Worm (Caenorhabditis elegans) whole organism, L3 larva: ENCODE results near the gene F01G10.6.

ENCODE experiments used
- R02D3.7 ChIP-seq: fragments of 150-350 bp; optimal IDR thresholded peaks from 2 replicates; lab custom pipeline; 2014; ENCODE audit warnings: missing biosample characterization, missing genetic modification characterization
- aly-2 ChIP-seq: fragments of 150-350 bp; optimal IDR thresholded peaks from 2 replicates; lab custom pipeline; 2014; ENCODE audit warnings: missing biosample characterization, missing genetic modification characterization
- ceh-28 ChIP-seq: fragments of 150-350 bp; optimal IDR thresholded peaks from 2 replicates; lab custom pipeline; 2014; ENCODE audit warnings: missing biosample characterization, missing genetic modification reagents, missing genetic modification characterization
- egl-5 ChIP-seq: fragments of 150-350 bp; optimal IDR thresholded peaks from 2 replicates; lab custom pipeline; 2017; ENCODE audit warnings: missing biosample characterization, missing genetic modification reagents, missing genetic modification characterization, inconsistent platforms
- elt-1 ChIP-seq: fragments of 150-350 bp; optimal IDR thresholded peaks from 2 replicates; lab custom pipeline; 2014; ENCODE audit warnings: missing biosample characterization, missing genetic modification characterization
- elt-2 ChIP-seq: sonication (generic microtip); optimal IDR thresholded peaks from 2 replicates; lab custom pipeline; 2016; ENCODE audit warnings: missing genetic modification reagents, mild to moderate bottlenecking, missing genetic modification characterization, missing compliant biosample characterization
- eor-1 ChIP-seq, 2 experiments: fragments of 150-350 bp; optimal IDR thresholded peaks; 2 replicates each; lab custom pipeline; 2014 to 2018; ENCODE audit warnings: missing biosample characterization in 2 of 2, missing genetic modification characterization in 2 of 2
- fkh-10 ChIP-seq: sonication (generic microtip); optimal IDR thresholded peaks from 2 replicates; lab custom pipeline; 2017; ENCODE audit warnings: missing biosample characterization, missing genetic modification reagents, missing genetic modification characterization
- fkh-2 ChIP-seq: fragments of 150-350 bp; optimal IDR thresholded peaks from 2 replicates; lab custom pipeline; 2014; ENCODE audit warnings: missing biosample characterization, missing genetic modification reagents, missing genetic modification characterization
- fos-1 ChIP-seq: fragments of 150-350 bp; optimal IDR thresholded peaks from 2 replicates; lab custom pipeline; 2014; ENCODE audit warnings: missing biosample characterization, missing genetic modification characterization
- hmg-11 ChIP-seq: sonication (generic microtip); optimal IDR thresholded peaks from 2 replicates; lab custom pipeline; 2016; ENCODE audit warnings: missing genetic modification characterization, missing compliant biosample characterization
- lin-15B ChIP-seq: fragments of 150-350 bp; optimal IDR thresholded peaks from 2 replicates; lab custom pipeline; 2014; ENCODE audit warnings: missing biosample characterization, missing genetic modification characterization
- lsy-12 ChIP-seq: sonication (generic microtip); optimal IDR thresholded peaks from 2 replicates; lab custom pipeline; 2016; ENCODE audit warnings: mild to moderate bottlenecking, missing genetic modification characterization, missing compliant biosample characterization
- mdl-1 ChIP-seq: fragments of 150-350 bp; optimal IDR thresholded peaks from 2 replicates; lab custom pipeline; 2014; ENCODE audit warnings: missing biosample characterization, missing genetic modification characterization
- mml-1 ChIP-seq: fragments of 150-350 bp; sonication (generic microtip); optimal IDR thresholded peaks from 3 replicates; lab custom pipeline; 2014; ENCODE audit warnings: missing biosample characterization, missing genetic modification characterization
- nfya-1 ChIP-seq: sonication (generic microtip); optimal IDR thresholded peaks from 2 replicates; lab custom pipeline; 2017; ENCODE audit warnings: missing genetic modification characterization, mild to moderate bottlenecking, missing compliant biosample characterization, antibody characterized with exemption, moderate library complexity; ENCODE audit not compliant: insufficient read depth
- nhr-11 ChIP-seq: fragments of 150-350 bp; optimal IDR thresholded peaks from 2 replicates; lab custom pipeline; 2014; ENCODE audit warnings: missing biosample characterization, missing genetic modification characterization
- nhr-237 ChIP-seq: fragments of 150-350 bp; optimal IDR thresholded peaks from 2 replicates; lab custom pipeline; 2014; ENCODE audit warnings: missing biosample characterization, missing genetic modification characterization
- nhr-25 ChIP-seq: sonication (generic microtip); optimal IDR thresholded peaks from 2 replicates; lab custom pipeline; 2017; ENCODE audit warnings: missing biosample characterization, missing genetic modification characterization
- nhr-28 ChIP-seq: fragments of 150-350 bp; optimal IDR thresholded peaks from 2 replicates; lab custom pipeline; 2014; ENCODE audit warnings: missing biosample characterization, missing genetic modification characterization
- nhr-67 ChIP-seq: fragments of 150-350 bp; optimal IDR thresholded peaks from 2 replicates; lab custom pipeline; 2014; ENCODE audit warnings: missing biosample characterization, missing genetic modification characterization
- nhr-76 ChIP-seq: fragments of 150-350 bp; sonication (generic microtip); optimal IDR thresholded peaks from 5 replicates; lab custom pipeline; 2014; ENCODE audit warnings: missing biosample characterization, missing genetic modification characterization
- pha-4 ChIP-seq: fragments of 150-350 bp; optimal IDR thresholded peaks from 2 replicates; lab custom pipeline; 2014; ENCODE audit warnings: missing biosample characterization, missing genetic modification reagents, missing genetic modification characterization
- pqm-1 ChIP-seq: fragments of 150-350 bp; optimal IDR thresholded peaks from 2 replicates; lab custom pipeline; 2017; ENCODE audit warnings: missing biosample characterization, missing genetic modification characterization, inconsistent platforms
- sea-2 ChIP-seq: fragments of 150-350 bp; sonication (generic microtip); optimal IDR thresholded peaks from 4 replicates; lab custom pipeline; 2014; ENCODE audit warnings: missing biosample characterization, missing genetic modification reagents, missing genetic modification characterization
- skn-1 ChIP-seq: fragments of 150-350 bp; optimal IDR thresholded peaks from 2 replicates; lab custom pipeline; 2014; ENCODE audit warnings: missing biosample characterization, missing genetic modification characterization
- snpc-4 ChIP-seq: fragments of 150-350 bp; optimal IDR thresholded peaks from 2 replicates; lab custom pipeline; 2014; ENCODE audit warnings: missing biosample characterization, missing genetic modification characterization
- tbx-2 ChIP-seq: sonication (generic microtip); optimal IDR thresholded peaks from 2 replicates; lab custom pipeline; 2016; ENCODE audit warnings: mild to moderate bottlenecking, missing genetic modification characterization, missing compliant biosample characterization
- unc-39 ChIP-seq: sonication (generic microtip); optimal IDR thresholded peaks from 4 replicates; lab custom pipeline; 2017; ENCODE audit warnings: missing biosample characterization, missing genetic modification characterization
- unc-62 ChIP-seq: fragments of 150-350 bp; sonication (generic microtip); optimal IDR thresholded peaks from 4 replicates; lab custom pipeline; 2014; ENCODE audit warnings: missing biosample characterization, missing genetic modification reagents, missing genetic modification characterization
- zag-1 ChIP-seq: fragments of 150-350 bp; optimal IDR thresholded peaks from 2 replicates; lab custom pipeline; 2014; ENCODE audit warnings: missing biosample characterization, missing genetic modification characterization
- ztf-11 ChIP-seq: fragments of 150-350 bp; optimal IDR thresholded peaks from 2 replicates; lab custom pipeline; 2014; ENCODE audit warnings: missing biosample characterization, missing genetic modification characterization
- ztf-4 ChIP-seq: fragments of 150-350 bp; optimal IDR thresholded peaks from 2 replicates; lab custom pipeline; 2014; ENCODE audit warnings: missing biosample characterization, missing genetic modification characterization

Gene F01G10.6

ce11 chrIV:10214811-10215210, 12.6 kb downstream of the F01G10.6 start, which contains the start of gene abt-1:
Gene abt-1, minus strand, starts transcription at chrIV:10214911.
- TF ChIP-seq skn-1 (tag; lab: Kevin White, UChicago) (no peak), sea-2 (GFP tag; lab: Kevin White, UChicago) (no peak), aly-2 (tag; lab: Kevin White, UChicago) (no peak), tbx-2 (tag; lab: Kevin White, UChicago) (no peak), fkh-10 (no peak), nhr-67 (no peak), nhr-11 (tag; lab: Kevin White, UChicago) (no peak), nhr-237 (tag; lab: Kevin White, UChicago) (no peak), unc-62 (no peak), snpc-4 (tag; lab: Kevin White, UChicago) (no peak), ztf-4 (tag; lab: Kevin White, UChicago) (no peak), ztf-11 (no peak), egl-5 (tag; lab: Kevin White, UChicago) (no peak), nhr-25 (tag; lab: Kevin White, UChicago) (no peak), mdl-1 (tag; lab: Kevin White, UChicago) (no peak), fos-1 (tag; lab: Kevin White, UChicago) (no peak), nhr-28 (tag; lab: Kevin White, UChicago) (no peak)

- TF ChIP-seq elt-1 (tag; lab: Kevin White, UChicago) (no peak), pqm-1 (tag; lab: Kevin White, UChicago) (no peak), mml-1 (no peak), nhr-76 (tag; lab: Kevin White, UChicago) (no peak), lsy-12 (no peak), nhr-25 (tag; lab: Kevin White, UChicago) (no peak), R02D3.7 (tag; lab: Kevin White, UChicago) (no peak), fkh-10 (no peak), fkh-2 (tag; lab: Kevin White, UChicago) (no peak), ztf-4 (tag; lab: Kevin White, UChicago) (no peak), unc-62 (no peak), pha-4 (tag; lab: Kevin White, UChicago) (no peak), hmg-11 (tag; lab: Kevin White, UChicago) (no peak), nfya-1 (no peak), eor-1 (tag; optimal IDR thresholded peaks at IDR 0.05; lab: Kevin White, UChicago) (no peak)
Measured at ce11 chrIV:10206182-10206581, 21.3 kb downstream of the F01G10.6 start, which contains the start of gene K04D7.6. Gene K04D7.6, minus strand, starts transcription at chrIV:10206282.

DNA sequence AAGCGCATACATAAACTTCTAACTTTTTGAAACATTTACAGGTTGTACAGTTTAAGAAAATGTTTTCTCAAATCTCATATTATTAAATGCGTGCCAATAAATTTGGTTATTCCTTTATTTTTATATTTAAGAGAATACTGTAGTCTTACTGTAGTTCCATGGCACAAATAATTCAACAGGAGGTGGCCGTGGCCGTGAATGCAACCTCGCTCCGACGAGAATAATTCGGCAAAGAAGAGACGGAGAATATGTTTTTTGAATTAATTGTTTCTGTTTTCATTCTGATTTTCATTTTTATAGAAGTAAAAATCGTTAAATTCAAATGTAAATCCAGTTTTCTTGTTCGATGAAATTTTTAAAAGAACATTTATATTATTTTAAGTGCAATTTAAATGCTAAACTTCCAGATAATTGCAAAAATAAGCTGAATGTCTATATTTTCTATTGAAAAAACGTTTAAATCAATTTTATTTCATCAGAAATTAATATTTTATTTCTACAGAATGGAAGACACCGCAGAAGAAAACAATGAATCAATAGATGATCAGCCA, 30.0 kb downstream of the F01G10.6 start, which contains the start of gene gon-4:
gon-4 (plus strand) TSS at position 501 of the 551 bp plus-strand sequence.
- TF ChIP-seq snpc-4 (tag; lab: Kevin White, UChicago) (peak; percentile 29), zag-1 (tag; lab: Kevin White, UChicago) (no peak), fkh-10 (no peak), lin-15B (tag; lab: Kevin White, UChicago) (peak; percentile 57), nhr-67 (no peak), ceh-28 (tag; lab: Kevin White, UChicago) (no peak), ztf-4 (tag; lab: Kevin White, UChicago) (no peak), skn-1 (tag; lab: Kevin White, UChicago) (no peak)

DNA sequence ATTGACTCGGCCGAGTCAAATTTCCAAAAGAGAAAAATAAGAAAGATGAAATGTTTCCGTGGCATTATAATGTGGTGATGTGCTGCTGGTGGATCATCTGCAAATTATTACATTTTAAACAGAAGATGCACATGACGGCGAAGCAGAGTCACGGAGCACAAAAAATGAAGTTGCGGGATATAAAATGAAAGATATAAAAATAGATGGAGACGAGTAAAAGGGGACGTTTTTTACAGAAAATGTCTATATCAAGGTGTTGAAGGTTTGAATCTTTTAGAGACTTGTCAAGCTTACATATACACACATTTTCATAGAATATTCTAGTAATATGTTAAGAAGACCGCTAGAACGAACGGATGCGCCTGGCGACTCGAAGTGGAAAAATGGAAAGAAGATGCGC, 33.1 kb downstream of the F01G10.6 start, which contains the start of gene ptrg-1:
ptrg-1 (minus strand) TSS at position 101 of the 400 bp plus-strand sequence.
- TF ChIP-seq mml-1 (no peak), nfya-1 (no peak), unc-39 (tag; lab: Kevin White, UChicago) (no peak), eor-1 (tag; optimal IDR thresholded peaks at IDR 0.05; lab: Kevin White, UChicago) (no peak), skn-1 (tag; lab: Kevin White, UChicago) (no peak), elt-2 (tag; lab: Kevin White, UChicago) (no peak), nhr-67 (no peak), aly-2 (tag; lab: Kevin White, UChicago) (no peak)
- TF ChIP-seq, all 47 proteins: peak for 0

- TF ChIP-seq fkh-10 (peak; percentile 84), ceh-28 (tag; lab: Kevin White, UChicago) (no peak)
Measured at ce11 chrIV:10191498-10191897, 35.9 kb downstream of the F01G10.6 start.
